Worm (Caenorhabditis elegans) whole organism, L1 larva: ENCODE data around the gene sre-43.

Experiments used
- dpl-1 ChIP-seq, 3 experiments: fragments of 150-350 bp in 2 of 3; sonication (generic microtip) in 1 of 3; optimal IDR thresholded peaks; 2 replicates each; lab custom pipeline; 2014 to 2017; ENCODE audit warnings: missing biosample characterization in 3 of 3, missing genetic modification characterization in 3 of 3, missing genetic modification reagents in 3 of 3
- jun-1 ChIP-seq: fragments of 150-350 bp; optimal IDR thresholded peaks from 2 replicates; lab custom pipeline; 2014; ENCODE audit warnings: missing biosample characterization, missing genetic modification reagents, missing genetic modification characterization
- zag-1 ChIP-seq: fragments of 150-350 bp; optimal IDR thresholded peaks from 2 replicates; lab custom pipeline; 2014; ENCODE audit warnings: missing biosample characterization, missing genetic modification characterization

DNA sequence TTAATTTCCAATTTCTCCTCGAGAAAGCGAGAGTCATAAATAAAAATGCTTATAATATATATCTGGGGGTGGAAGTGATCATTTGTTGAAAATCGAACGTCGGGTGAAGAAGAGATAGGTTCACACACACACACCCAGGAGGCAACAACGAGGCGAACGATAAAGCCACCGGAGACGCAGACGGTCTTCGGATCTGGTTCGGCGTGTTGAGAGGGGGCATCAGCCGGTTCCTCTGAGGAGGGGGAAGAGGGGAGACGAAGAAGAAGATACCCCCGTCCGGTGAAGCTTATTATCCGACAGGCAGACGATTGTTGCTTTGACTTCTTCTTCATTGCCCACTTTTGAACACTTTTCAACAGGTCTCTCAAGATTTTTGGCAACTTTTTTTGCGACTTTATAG lies 35.9 kb upstream of the sre-43 start:
- TF ChIP-seq zag-1 (tag; lab: Kevin White, UChicago): no peak
- no peak for TF ChIP-seq dpl-1 (GFP tag; optimal IDR thresholded peaks at IDR 0.05; lab: Kevin White, UChicago)
- TF ChIP-seq jun-1 (tag; lab: Kevin White, UChicago): no peak
